Fruit fly (Drosophila melanogaster): ENCODE results near the gene RecQ5.

DNA sequence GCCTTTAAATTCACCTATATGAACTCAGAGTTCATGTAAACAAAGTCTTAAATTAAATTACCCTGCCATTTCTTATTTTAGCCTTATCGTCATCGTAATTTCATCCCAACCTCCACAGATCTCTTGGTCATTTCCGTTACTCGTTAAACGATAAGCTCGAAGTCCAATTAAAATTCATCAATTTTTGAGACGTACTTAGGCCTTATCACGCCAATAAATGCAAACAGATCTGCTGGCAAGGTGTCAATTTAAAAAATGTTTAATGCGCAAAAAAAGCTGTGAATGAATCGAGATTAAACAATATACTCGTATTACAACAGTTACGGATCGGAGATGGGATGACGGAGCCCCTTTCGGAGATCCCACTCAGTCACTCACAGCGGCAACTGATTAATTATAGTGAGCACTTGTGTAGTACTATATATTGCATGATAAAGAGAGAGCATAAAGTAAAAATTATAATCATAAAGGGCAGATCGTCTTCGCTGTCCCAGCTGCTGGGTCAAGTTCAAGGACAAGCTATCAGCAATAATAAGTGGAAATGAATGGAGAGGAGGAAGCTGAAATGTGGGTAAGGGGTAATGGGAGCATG is 22.6 kb downstream of the RecQ5 start:
- TF ChIP-seq CG15601 (tag; optimal IDR thresholded peaks at IDR 0.05), result no peak
- TF ChIP-seq CG12236 (GFP tag; optimal IDR thresholded peaks at IDR 0.05), result no peak
- no peak for TF ChIP-seq CG31365 (tag; optimal IDR thresholded peaks at IDR 0.05)
- no peak for TF ChIP-seq CG34422 (GFP tag; IDR thresholded peaks at IDR 0.05)
- TF ChIP-seq Side (GFP tag; optimal IDR thresholded peaks at IDR 0.05), result no peak
- no peak for TF ChIP-seq tap (tag; optimal IDR thresholded peaks at IDR 0.05)
- TF ChIP-seq exex (tag; optimal IDR thresholded peaks at IDR 0.05), result no peak
- TF ChIP-seq sob (GFP tag; IDR thresholded peaks at IDR 0.05), result no peak
- no peak for TF ChIP-seq BEAF-32 (GFP tag; optimal IDR thresholded peaks at IDR 0.05)
- no peak for TF ChIP-seq Jarid2 (GFP tag; optimal IDR thresholded peaks at IDR 0.05)
- TF ChIP-seq Ets65A (GFP tag), result no peak
- TF ChIP-seq Usf (GFP tag; optimal IDR thresholded peaks at IDR 0.05), result no peak
- TF ChIP-seq p53 (GFP tag; optimal IDR thresholded peaks at IDR 0.05), result no peak
- TF ChIP-seq Lhr (GFP tag; optimal IDR thresholded peaks at IDR 0.05), result no peak
